Worm (Caenorhabditis elegans): Measurements from ENCODE around the gene F45H10.5.

- TF ChIP-seq pha-4 (tag; optimal IDR thresholded peaks at IDR 0.05) = no peak
- TF ChIP-seq zip-8 (tag; optimal IDR thresholded peaks at IDR 0.05) = no peak
- TF ChIP-seq mep-1 (tag; optimal IDR thresholded peaks at IDR 0.05) = no peak
- no peak for TF ChIP-seq nhr-2 (tag; optimal IDR thresholded peaks at IDR 0.05)
- peak; percentile 15 for TF ChIP-seq cnd-1 (tag; optimal IDR thresholded peaks at IDR 0.05)
- TF ChIP-seq snpc-4 (tag; optimal IDR thresholded peaks at IDR 0.05) = no peak
- TF ChIP-seq nhr-76 (tag; optimal IDR thresholded peaks at IDR 0.05) = no peak
- peak; percentile 12 for TF ChIP-seq nhr-237 (tag; optimal IDR thresholded peaks at IDR 0.05)
Observed at ce11 chrII:13461604-13462375, 39.9 kb upstream of the F45H10.5 start.
